Worm (Caenorhabditis elegans) whole organism, mixed stage, embryonic: Measurements from ENCODE around the gene sir-2.3.

Experiments
- M03D4.4 ChIP-seq: sonication (generic microtip); optimal IDR thresholded peaks from 2 replicates; lab custom pipeline; 2017; ENCODE audit warnings: mild to moderate bottlenecking, missing genetic modification characterization, missing compliant biosample characterization
- bed-3 ChIP-seq: fragments of 200-800 bp; sonication (Bioruptor generic); optimal IDR thresholded peaks from 3 replicates; lab custom pipeline; 2018; ENCODE audit warnings: mild to moderate bottlenecking, missing genetic modification characterization, moderate library complexity, missing compliant biosample characterization
- blmp-1 ChIP-seq: fragments of 150-350 bp; optimal IDR thresholded peaks from 2 replicates; lab custom pipeline; 2014; ENCODE audit warnings: missing biosample characterization, missing genetic modification characterization
- ceh-43 ChIP-seq: fragments of 200-800 bp; sonication (Bioruptor generic); optimal IDR thresholded peaks from 2 replicates; lab custom pipeline; 2018; ENCODE audit warnings: mild to moderate bottlenecking, missing genetic modification characterization, moderate library complexity, missing compliant biosample characterization
- ces-1 ChIP-seq: fragments of 150-350 bp; optimal IDR thresholded peaks from 2 replicates; lab custom pipeline; 2014; ENCODE audit warnings: missing biosample characterization, missing genetic modification reagents, missing genetic modification characterization
- cnd-1 ChIP-seq: fragments of 200-800 bp; sonication (Bioruptor generic); optimal IDR thresholded peaks from 2 replicates; lab custom pipeline; 2018; ENCODE audit warnings: mild to moderate bottlenecking, missing genetic modification characterization, missing compliant biosample characterization
- elt-1 ChIP-seq: sonication (generic microtip); optimal IDR thresholded peaks from 2 replicates; lab custom pipeline; 2017; ENCODE audit warnings: missing genetic modification characterization, mild to moderate bottlenecking, missing compliant biosample characterization, antibody characterized with exemption, moderate library complexity, borderline replicate concordance; ENCODE audit not compliant: insufficient read depth
- elt-3 ChIP-seq: fragments of 150-350 bp; optimal IDR thresholded peaks from 2 replicates; lab custom pipeline; 2014; ENCODE audit warnings: missing biosample characterization, missing genetic modification characterization
- flh-1 ChIP-seq: fragments of 200-800 bp; sonication (Bioruptor generic); optimal IDR thresholded peaks from 2 replicates; lab custom pipeline; 2018; ENCODE audit warnings: mild to moderate bottlenecking, missing genetic modification characterization, moderate library complexity, missing compliant biosample characterization
- ham-2 ChIP-seq: fragments of 200-800 bp; sonication (Bioruptor generic); optimal IDR thresholded peaks from 2 replicates; lab custom pipeline; 2018; ENCODE audit warnings: mild to moderate bottlenecking, missing genetic modification characterization, missing compliant biosample characterization
- hlh-1 ChIP-seq: fragments of 150-350 bp; optimal IDR thresholded peaks from 2 replicates; lab custom pipeline; 2014; ENCODE audit warnings: missing biosample characterization, missing genetic modification reagents, missing genetic modification characterization
- lsy-2 ChIP-seq: fragments of 150-350 bp; optimal IDR thresholded peaks from 2 replicates; lab custom pipeline; 2014; ENCODE audit warnings: missing biosample characterization, missing genetic modification characterization
- mep-1 ChIP-seq: fragments of 150-350 bp; optimal IDR thresholded peaks from 2 replicates; lab custom pipeline; 2017; ENCODE audit warnings: missing biosample characterization, missing genetic modification reagents, missing genetic modification characterization, inconsistent platforms
- mls-2 ChIP-seq: sonication (generic microtip); optimal IDR thresholded peaks from 2 replicates; lab custom pipeline; 2016; ENCODE audit warnings: mild to moderate bottlenecking, missing genetic modification characterization, moderate library complexity, missing compliant biosample characterization
- nhr-2 ChIP-seq: fragments of 150-350 bp; optimal IDR thresholded peaks from 2 replicates; lab custom pipeline; 2014; ENCODE audit warnings: missing biosample characterization, missing genetic modification characterization
- nhr-237 ChIP-seq: fragments of 150-350 bp; optimal IDR thresholded peaks from 2 replicates; lab custom pipeline; 2014; ENCODE audit warnings: missing biosample characterization, missing genetic modification characterization
- nhr-28 ChIP-seq: fragments of 150-350 bp; optimal IDR thresholded peaks from 2 replicates; lab custom pipeline; 2014; ENCODE audit warnings: missing biosample characterization, missing genetic modification characterization
- nhr-76 ChIP-seq: sonication (generic microtip); optimal IDR thresholded peaks from 2 replicates; lab custom pipeline; 2017; ENCODE audit warnings: missing biosample characterization, missing genetic modification characterization
- pha-4 ChIP-seq: fragments of 150-350 bp; optimal IDR thresholded peaks from 2 replicates; lab custom pipeline; 2018; ENCODE audit warnings: missing biosample characterization, missing genetic modification reagents, missing genetic modification characterization
- sem-2 ChIP-seq: fragments of 200-800 bp; sonication (Bioruptor generic); optimal IDR thresholded peaks from 2 replicates; lab custom pipeline; 2018; ENCODE audit warnings: mild to moderate bottlenecking, missing genetic modification characterization, missing compliant biosample characterization
- sptf-1 ChIP-seq: sonication (generic microtip); optimal IDR thresholded peaks from 2 replicates; lab custom pipeline; 2017; ENCODE audit warnings: mild to moderate bottlenecking, missing genetic modification characterization, moderate library complexity, missing compliant biosample characterization
- zip-8 ChIP-seq: fragments of 150-350 bp; optimal IDR thresholded peaks from 2 replicates; lab custom pipeline; 2014; ENCODE audit warnings: missing biosample characterization, missing genetic modification characterization

Gene sir-2.3

DNA sequence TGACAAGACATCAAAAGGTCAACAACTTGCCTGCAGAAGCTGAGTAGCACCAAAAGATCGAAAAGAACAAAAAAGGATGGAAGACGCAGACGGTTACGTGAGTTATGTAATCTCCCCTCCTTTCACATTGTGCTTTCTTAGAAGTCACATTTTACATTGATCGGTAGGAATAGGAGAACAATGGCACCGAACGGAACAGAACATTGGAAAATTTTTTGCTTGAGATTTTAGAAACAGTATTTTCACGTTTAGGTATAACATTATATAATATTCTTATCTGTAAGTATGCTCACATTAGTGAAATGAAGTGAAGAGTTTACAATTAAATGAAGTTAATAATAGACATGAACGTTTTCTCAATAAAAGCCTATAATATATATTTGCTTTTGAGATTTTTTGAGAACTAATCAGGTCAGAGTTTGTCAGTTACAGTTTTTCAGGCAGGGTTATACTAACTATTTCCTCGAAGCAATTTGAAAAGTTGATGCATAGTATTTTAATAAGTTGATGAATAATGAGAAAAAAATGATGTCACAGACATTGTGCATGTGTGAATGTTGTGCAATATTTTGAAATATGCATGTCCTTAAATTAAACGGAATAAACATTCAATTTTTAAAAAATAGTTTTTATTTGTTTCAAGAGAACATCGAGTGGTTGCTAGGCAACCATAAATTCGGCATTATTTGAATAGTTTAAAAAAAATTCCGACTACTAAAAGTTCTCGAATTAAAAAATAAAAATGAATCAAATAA lies 49.7 kb downstream of the sir-2.3 start:
- TF ChIP-seq zip-8 (tag; lab: Kevin White, UChicago) (no peak), nhr-28 (tag; lab: Kevin White, UChicago) (no peak), mep-1 (tag; lab: Kevin White, UChicago) (no peak), blmp-1 (tag; lab: Kevin White, UChicago) (no peak), lsy-2 (no peak), hlh-1 (no peak), M03D4.4 (tag; lab: Kevin White, UChicago) (no peak), nhr-76 (tag; lab: Kevin White, UChicago) (no peak), elt-1 (tag; lab: Kevin White, UChicago) (no peak), ham-2 (GFP tag; lab: Kevin White, UChicago) (no peak), bed-3 (no peak), ces-1 (GFP tag; lab: Kevin White, UChicago) (no peak)

DNA sequence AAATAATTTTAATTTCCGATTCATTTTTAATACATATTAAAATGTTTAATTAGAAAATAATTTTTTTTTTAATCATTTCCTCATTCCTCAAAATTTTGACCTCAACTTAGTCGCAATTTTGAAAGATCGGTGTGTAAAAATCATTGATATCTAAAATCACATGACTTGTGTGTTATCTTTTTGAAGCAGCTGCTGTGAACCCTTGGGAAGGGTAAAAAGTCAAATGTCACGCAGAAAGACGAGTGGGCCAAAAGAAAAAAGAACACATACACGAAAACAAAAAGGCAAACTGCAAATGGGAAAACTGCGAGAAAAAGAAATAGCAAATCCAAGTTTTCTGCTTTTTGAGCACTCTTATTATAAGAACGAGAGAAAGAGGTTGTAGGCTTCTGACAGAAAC lies 51.8 kb downstream of the sir-2.3 start:
- TF ChIP-seq elt-1 (tag; lab: Kevin White, UChicago), result no peak
- TF ChIP-seq mls-2 (tag; lab: Kevin White, UChicago), result no peak
- TF ChIP-seq sptf-1 (tag; lab: Kevin White, UChicago), result no peak
- no peak for TF ChIP-seq M03D4.4 (tag; lab: Kevin White, UChicago)
- no peak for TF ChIP-seq flh-1
- TF ChIP-seq ces-1 (GFP tag; lab: Kevin White, UChicago), result no peak
- TF ChIP-seq nhr-237 (tag; lab: Kevin White, UChicago), result no peak
- TF ChIP-seq pha-4, result no peak
- TF ChIP-seq sem-2 (GFP tag; lab: Kevin White, UChicago), result no peak
- TF ChIP-seq ceh-43 (GFP tag; lab: Kevin White, UChicago), result no peak
- no peak for TF ChIP-seq nhr-76 (tag; lab: Kevin White, UChicago)
- TF ChIP-seq nhr-2, result no peak
- no peak for TF ChIP-seq bed-3
- no peak for TF ChIP-seq elt-3 (tag; lab: Kevin White, UChicago)
- no peak for TF ChIP-seq nhr-28 (tag; lab: Kevin White, UChicago)
- TF ChIP-seq cnd-1, result no peak
